Worm (Caenorhabditis elegans) whole organism, young adult: ENCODE results near the gene sul-2.

Source experiments
- B0019.2 ChIP-seq: fragments of 200-800 bp; sonication (Bioruptor generic); conservative IDR thresholded peaks from 2 replicates; pipeline ENCODE4 v1.3.6; 2022; ENCODE audit warnings: missing genetic modification reagents, missing genetic modification characterization, missing compliant biosample characterization
- F10E7.11 ChIP-seq: sonication (generic microtip); optimal IDR thresholded peaks from 2 replicates; lab custom pipeline; 2017; ENCODE audit warnings: mild to moderate bottlenecking, missing genetic modification characterization, moderate library complexity, missing compliant biosample characterization
- F33H1.4 ChIP-seq: fragments of 200-800 bp; sonication (Bioruptor generic); IDR thresholded peaks from 2 replicates; pipeline ENCODE4 v1.3.6; 2022; ENCODE audit warnings: missing genetic modification reagents, missing genetic modification characterization, missing compliant biosample characterization
- F55B11.4 ChIP-seq: sonication (generic microtip); optimal IDR thresholded peaks from 2 replicates; lab custom pipeline; 2016; ENCODE audit warnings: missing compliant biosample characterization, missing genetic modification characterization, borderline replicate concordance; ENCODE audit not compliant: insufficient read depth
- K11D2.4 ChIP-seq: fragments of 200-800 bp; sonication (Bioruptor generic); IDR thresholded peaks from 2 replicates; pipeline ENCODE4 v1.3.6; 2022; ENCODE audit warnings: missing genetic modification reagents, missing genetic modification characterization, missing compliant biosample characterization
- T26A5.8 ChIP-seq: sonication (generic microtip); optimal IDR thresholded peaks from 2 replicates; lab custom pipeline; 2016; ENCODE audit warnings: missing genetic modification characterization, missing compliant biosample characterization
- Y53G8AR.9 ChIP-seq: fragments of 200-800 bp; sonication (Bioruptor generic); conservative IDR thresholded peaks from 2 replicates; pipeline ENCODE4 v1.3.6; 2022; ENCODE audit warnings: missing genetic modification reagents, missing genetic modification characterization, missing compliant biosample characterization
- Y67H2A.10 ChIP-seq: fragments of 200-800 bp; sonication (Bioruptor generic); conservative IDR thresholded peaks from 2 replicates; pipeline ENCODE4 v1.3.6; 2022; ENCODE audit warnings: missing genetic modification reagents, missing genetic modification characterization, missing compliant biosample characterization
- akir-1 ChIP-seq: fragments of 200-800 bp; sonication (Bioruptor generic); optimal IDR thresholded peaks from 2 replicates; lab custom pipeline; 2018; ENCODE audit warnings: mild to moderate bottlenecking, missing genetic modification characterization, moderate library complexity, missing compliant biosample characterization
- aptf-2 ChIP-seq: fragments of 200-800 bp; sonication (Bioruptor generic); conservative IDR thresholded peaks from 2 replicates; pipeline ENCODE4 v1.3.6; 2022; ENCODE audit warnings: missing genetic modification reagents, missing genetic modification characterization, missing compliant biosample characterization
- aptf-3 ChIP-seq: fragments of 200-800 bp; sonication (Bioruptor generic); IDR thresholded peaks from 2 replicates; pipeline ENCODE4 v1.3.6; 2022; ENCODE audit warnings: missing genetic modification characterization, missing compliant biosample characterization
- atf-7 ChIP-seq: sonication (generic microtip); optimal IDR thresholded peaks from 2 replicates; lab custom pipeline; 2017; ENCODE audit warnings: mild to moderate bottlenecking, missing genetic modification characterization, missing compliant biosample characterization
- attf-3 ChIP-seq: fragments of 200-800 bp; sonication (Bioruptor generic); conservative IDR thresholded peaks from 2 replicates; pipeline ENCODE4 v1.3.6; 2022; ENCODE audit warnings: missing genetic modification reagents, missing genetic modification characterization, missing compliant biosample characterization
- ccch-3 ChIP-seq: fragments of 200-800 bp; sonication (Bioruptor generic); optimal IDR thresholded peaks from 2 replicates; lab custom pipeline; 2018; ENCODE audit warnings: mild to moderate bottlenecking, missing genetic modification characterization, missing compliant biosample characterization
- ceh-27 ChIP-seq: fragments of 200-800 bp; sonication (Bioruptor generic); optimal IDR thresholded peaks from 2 replicates; lab custom pipeline; 2018; ENCODE audit warnings: mild to moderate bottlenecking, missing genetic modification characterization, moderate library complexity, missing compliant biosample characterization
- ceh-58 ChIP-seq: fragments of 200-800 bp; sonication (Bioruptor generic); IDR thresholded peaks from 2 replicates; pipeline ENCODE4 v1.3.6; 2022; ENCODE audit warnings: missing genetic modification characterization, missing compliant biosample characterization
- ceh-91 ChIP-seq: fragments of 200-800 bp; sonication (Bioruptor generic); IDR thresholded peaks from 2 replicates; pipeline ENCODE4 v1.3.6; 2022; ENCODE audit warnings: missing genetic modification reagents, missing genetic modification characterization, missing compliant biosample characterization
- dpl-1 ChIP-seq: fragments of 150-350 bp; optimal IDR thresholded peaks from 2 replicates; lab custom pipeline; 2014; ENCODE audit warnings: missing biosample characterization, missing genetic modification reagents, missing genetic modification characterization
- egrh-3 ChIP-seq: fragments of 200-800 bp; sonication (Bioruptor generic); IDR thresholded peaks from 2 replicates; pipeline ENCODE4 v1.3.6; 2022; ENCODE audit warnings: missing genetic modification reagents, missing genetic modification characterization, missing compliant biosample characterization
- hmg-1.2 ChIP-seq: fragments of 200-800 bp; sonication (Bioruptor generic); IDR thresholded peaks from 2 replicates; pipeline ENCODE4 v1.3.6; 2022; ENCODE audit warnings: missing genetic modification reagents, missing genetic modification characterization, missing compliant biosample characterization
- hmg-20 ChIP-seq: fragments of 200-800 bp; sonication (Bioruptor generic); IDR thresholded peaks from 2 replicates; pipeline ENCODE4 v1.3.6; 2022; ENCODE audit warnings: missing genetic modification reagents, missing genetic modification characterization, missing compliant biosample characterization
- lag-1 ChIP-seq: fragments of 200-800 bp; sonication (Bioruptor generic); IDR thresholded peaks from 2 replicates; pipeline ENCODE4 v1.3.6; 2022; ENCODE audit warnings: missing genetic modification reagents, missing genetic modification characterization, missing compliant biosample characterization
- let-526 ChIP-seq: fragments of 200-800 bp; sonication (Bioruptor generic); IDR thresholded peaks from 2 replicates; pipeline ENCODE4 v1.3.6; 2022; ENCODE audit warnings: missing genetic modification reagents, missing genetic modification characterization, missing compliant biosample characterization
- lin-26 ChIP-seq: fragments of 200-800 bp; sonication (Bioruptor generic); IDR thresholded peaks from 2 replicates; pipeline ENCODE4 v1.3.6; 2022; ENCODE audit warnings: missing genetic modification reagents, missing genetic modification characterization, missing compliant biosample characterization
- lsl-1 ChIP-seq: fragments of 200-800 bp; sonication (Bioruptor generic); optimal IDR thresholded peaks from 2 replicates; lab custom pipeline; 2018; ENCODE audit warnings: mild to moderate bottlenecking, missing genetic modification characterization, moderate library complexity, missing compliant biosample characterization
- madf-6 ChIP-seq: fragments of 200-800 bp; sonication (Bioruptor generic); IDR thresholded peaks from 2 replicates; pipeline ENCODE4 v1.3.6; 2022; ENCODE audit warnings: missing genetic modification reagents, missing genetic modification characterization, missing compliant biosample characterization
- mes-4 ChIP-seq: sonication (generic microtip); optimal IDR thresholded peaks from 2 replicates; lab custom pipeline; 2016; ENCODE audit warnings: missing genotype, missing genetic modification characterization, missing compliant biosample characterization
- nfya-2 ChIP-seq: fragments of 200-800 bp; sonication (Bioruptor generic); IDR thresholded peaks from 2 replicates; pipeline ENCODE4 v1.3.6; 2022; ENCODE audit warnings: missing genetic modification reagents, missing genetic modification characterization, missing compliant biosample characterization
- nfyb-1 ChIP-seq: fragments of 200-800 bp; sonication (Bioruptor generic); IDR thresholded peaks from 2 replicates; pipeline ENCODE4 v1.3.6; 2022; ENCODE audit warnings: missing genetic modification reagents, missing genetic modification characterization, missing compliant biosample characterization
- nhr-120 ChIP-seq: fragments of 200-800 bp; sonication (Bioruptor generic); IDR thresholded peaks from 2 replicates; pipeline ENCODE4 v1.3.6; 2022; ENCODE audit warnings: missing genetic modification characterization, missing compliant biosample characterization
- nhr-80 ChIP-seq: sonication (generic microtip); optimal IDR thresholded peaks from 2 replicates; lab custom pipeline; 2016; ENCODE audit warnings: missing genetic modification characterization, missing compliant biosample characterization
- pha-4 ChIP-seq: fragments of 150-350 bp; sonication (generic microtip); optimal IDR thresholded peaks from 2 replicates; lab custom pipeline; 2014; ENCODE audit warnings: missing biosample characterization, missing genetic modification reagents, missing genetic modification characterization
- rcor-1 ChIP-seq: fragments of 200-800 bp; sonication (Bioruptor generic); IDR thresholded peaks from 2 replicates; pipeline ENCODE4 v1.3.6; 2022; ENCODE audit warnings: missing genetic modification reagents, missing genetic modification characterization, missing compliant biosample characterization
- rpc-1 ChIP-seq, 2 experiments: fragments of 150-350 bp in 1 of 2; sonication (generic microtip) in 1 of 2; optimal IDR thresholded peaks; 2 replicates each; lab custom pipeline; 2014 to 2018; ENCODE audit warnings: missing biosample characterization in 1 of 2, missing genetic modification characterization in 1 of 2, missing genetic modification reagents in 1 of 2, missing genotype in 1 of 2
- sdz-38 ChIP-seq: sonication (generic microtip); optimal IDR thresholded peaks from 2 replicates; lab custom pipeline; 2016; ENCODE audit warnings: missing genotype, missing genetic modification characterization, missing compliant biosample characterization
- snpc-1.3 ChIP-seq: sonication (generic microtip); optimal IDR thresholded peaks from 2 replicates; lab custom pipeline; 2017; ENCODE audit warnings: missing genetic modification characterization, mild to moderate bottlenecking, missing compliant biosample characterization, antibody characterized with exemption, moderate library complexity, missing genotype, missing genetic modification reagents; ENCODE audit not compliant: insufficient read depth
- snpc-4 ChIP-seq, 5 experiments: fragments of 150-350 bp in 1 of 5; sonication (generic microtip) in 4 of 5; optimal IDR thresholded peaks; 2 replicates each; lab custom pipeline; 2014 to 2018; ENCODE audit warnings: missing genetic modification characterization in 5 of 5, missing biosample characterization in 3 of 5, antibody characterized with exemption in 2 of 5, mild to moderate bottlenecking in 2 of 5, missing compliant biosample characterization in 2 of 5, missing genotype in 2 of 5, moderate library complexity in 2 of 5, missing genetic modification reagents in 1 of 5
- sptf-2 ChIP-seq: fragments of 200-800 bp; sonication (Bioruptor generic); optimal IDR thresholded peaks from 2 replicates; lab custom pipeline; 2018; ENCODE audit warnings: mild to moderate bottlenecking, missing genetic modification characterization, missing compliant biosample characterization
- unc-130 ChIP-seq: sonication (generic microtip); optimal IDR thresholded peaks from 2 replicates; lab custom pipeline; 2016; ENCODE audit warnings: missing genetic modification reagents, missing genetic modification characterization, missing compliant biosample characterization
- unc-62 ChIP-seq: fragments of 150-350 bp; optimal IDR thresholded peaks from 2 replicates; lab custom pipeline; 2014; ENCODE audit warnings: missing biosample characterization, missing genetic modification reagents, missing genetic modification characterization
- ztf-18 ChIP-seq: sonication (generic microtip); optimal IDR thresholded peaks from 2 replicates; lab custom pipeline; 2016; ENCODE audit warnings: missing genotype, mild to moderate bottlenecking, missing genetic modification characterization, missing compliant biosample characterization
- ztf-25 ChIP-seq: fragments of 200-800 bp; sonication (Bioruptor generic); IDR thresholded peaks from 2 replicates; pipeline ENCODE4 v1.3.6; 2022; ENCODE audit warnings: missing genetic modification reagents, missing genetic modification characterization, missing compliant biosample characterization
- ztf-28 ChIP-seq: fragments of 200-800 bp; sonication (Bioruptor generic); IDR thresholded peaks from 2 replicates; pipeline ENCODE4 v1.3.6; 2022; ENCODE audit warnings: missing genetic modification reagents, missing genetic modification characterization, missing compliant biosample characterization
- ztf-3 ChIP-seq: fragments of 200-800 bp; sonication (Bioruptor generic); optimal IDR thresholded peaks from 2 replicates; lab custom pipeline; 2018; ENCODE audit warnings: mild to moderate bottlenecking, missing genetic modification characterization, missing compliant biosample characterization

The sul-2 gene

DNA sequence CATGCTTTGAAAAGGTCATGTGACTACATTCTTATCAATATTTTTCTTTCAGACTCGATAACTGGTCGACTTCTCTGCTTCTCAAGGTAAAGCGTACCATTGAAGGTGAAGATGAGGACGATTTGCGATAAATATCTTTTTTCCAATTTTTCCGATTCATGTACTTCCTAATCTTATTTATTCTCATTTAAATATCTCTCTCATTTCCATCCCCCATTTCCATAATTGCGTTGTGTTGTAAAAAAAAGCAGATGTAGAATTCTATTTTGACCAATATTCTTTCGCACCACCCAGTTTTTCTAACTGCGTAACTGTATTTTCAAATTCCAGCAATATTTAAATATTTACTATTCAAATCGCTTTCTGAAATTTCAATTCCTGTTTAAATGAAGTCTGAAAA, 24.6 kb upstream of the sul-2 start, which contains the start of gene D1014.4:
Gene D1014.4, plus strand, starts transcription at position 301 of the 400 bp plus-strand sequence.
- TF ChIP-seq nhr-80: peak; percentile 14
- TF ChIP-seq rpc-1 (optimal IDR thresholded peaks at IDR 0.05; lab: Kevin White, UChicago): no peak
- no peak for TF ChIP-seq rpc-1 (tag; optimal IDR thresholded peaks at IDR 0.05; lab: Kevin White, UChicago)
- TF ChIP-seq ztf-28 (GFP tag; lab: Robert Waterston, UW): no peak

DNA sequence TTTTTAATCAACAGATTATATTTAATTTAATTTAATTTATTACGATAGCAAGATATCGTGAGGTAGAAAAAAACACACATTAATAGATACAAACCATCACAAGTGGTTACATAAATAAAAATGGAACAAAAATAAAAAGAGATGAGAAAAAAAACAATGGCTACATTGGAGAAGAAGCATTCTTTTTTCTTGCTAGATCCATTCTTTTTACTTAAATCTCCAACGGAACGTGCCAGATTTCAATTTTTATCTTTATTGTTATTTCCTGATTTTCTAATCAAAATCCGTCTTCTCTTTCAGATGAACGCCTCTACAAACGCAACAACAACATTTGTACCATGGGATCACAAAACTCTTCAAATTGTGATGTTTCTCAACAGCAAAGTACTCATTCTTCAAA, 13.9 kb upstream of the sul-2 start, which contains the start of gene D1014.2:
Gene D1014.2, plus strand, starts transcription at position 301 of the 400 bp plus-strand sequence.
- TF ChIP-seq F55B11.4 (tag; lab: Kevin White, UChicago): no peak
- TF ChIP-seq hmg-20 (GFP tag; lab: Robert Waterston, UW): no peak
- TF ChIP-seq K11D2.4 (GFP tag; lab: Robert Waterston, UW): no peak
- no peak for TF ChIP-seq Y67H2A.10 (GFP tag; lab: Robert Waterston, UW)
- TF ChIP-seq egrh-3 (GFP tag; lab: Robert Waterston, UW): no peak
- no peak for TF ChIP-seq lin-26 (GFP tag; lab: Robert Waterston, UW)
- TF ChIP-seq sdz-38 (tag; lab: Kevin White, UChicago): no peak
- TF ChIP-seq ceh-58 (GFP tag; lab: Robert Waterston, UW): no peak
- no peak for TF ChIP-seq rcor-1 (GFP tag; lab: Robert Waterston, UW)
- TF ChIP-seq nfyb-1: no peak
- TF ChIP-seq B0019.2 (GFP tag; lab: Robert Waterston, UW): no peak
- TF ChIP-seq Y53G8AR.9: no peak
- no peak for TF ChIP-seq dpl-1 (GFP tag; lab: Kevin White, UChicago)
- TF ChIP-seq, all 124 proteins: peak for 0

DNA sequence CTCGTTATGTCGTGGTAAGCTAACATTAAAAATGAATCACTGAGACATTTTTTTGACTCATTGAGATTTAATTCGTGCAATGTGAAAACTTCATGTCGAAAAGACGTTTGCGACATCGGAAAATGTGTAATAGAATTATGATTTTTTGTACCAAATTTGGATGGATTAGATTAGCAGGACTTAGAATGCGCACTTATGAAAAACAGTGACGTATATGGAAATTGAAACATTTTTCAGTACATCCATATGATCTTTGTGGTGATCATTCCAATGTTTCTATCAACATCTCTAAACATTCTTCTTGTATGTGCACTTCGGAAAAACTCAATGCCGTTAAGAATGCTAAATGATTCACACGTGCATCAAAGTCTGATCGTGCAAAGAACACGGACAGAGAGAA, 13.0 kb upstream of the sul-2 start:
- TF ChIP-seq ztf-18 (tag; lab: Kevin White, UChicago) (no peak), madf-6 (GFP tag; lab: Robert Waterston, UW) (no peak), ztf-3 (GFP tag; lab: Kevin White, UChicago) (no peak), ceh-27 (GFP tag; lab: Kevin White, UChicago) (no peak), unc-130 (GFP tag; lab: Kevin White, UChicago) (no peak), T26A5.8 (no peak), atf-7 (no peak), sptf-2 (GFP tag; lab: Kevin White, UChicago) (no peak), snpc-1.3 (no peak), B0019.2 (GFP tag; lab: Robert Waterston, UW) (no peak), akir-1 (GFP tag; lab: Kevin White, UChicago) (no peak), F55B11.4 (tag; lab: Kevin White, UChicago) (no peak), mes-4 (no peak), nfya-2 (no peak)

DNA sequence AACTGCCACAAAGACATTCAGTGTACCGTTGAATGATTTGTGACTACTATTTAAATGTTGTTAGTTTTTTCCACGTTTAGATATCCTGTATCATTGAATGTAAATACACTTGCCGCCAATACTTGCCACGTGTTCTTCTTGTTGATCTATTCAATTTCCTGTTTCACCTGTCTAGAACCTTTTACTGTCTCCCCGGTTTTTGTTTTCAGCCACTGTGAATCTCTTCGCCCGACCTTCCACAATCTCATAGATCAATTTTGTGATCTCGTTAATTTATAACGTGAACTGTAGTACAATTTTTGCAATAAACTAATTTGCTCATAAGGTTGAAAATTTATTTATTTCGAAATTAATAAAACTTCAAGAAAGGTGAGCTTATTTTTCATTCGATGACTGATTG, 12.2 kb upstream of the sul-2 start, which contains the start of gene D1014.13:
Gene D1014.13, plus strand, starts transcription at position 301 of the 400 bp plus-strand sequence.
- TF ChIP-seq ceh-91 (no peak), pha-4 (tag; lab: Kevin White, UChicago) (no peak), ztf-18 (tag; lab: Kevin White, UChicago) (no peak), nhr-120 (GFP tag; lab: Robert Waterston, UW) (no peak), lsl-1 (GFP tag; lab: Kevin White, UChicago) (no peak), hmg-1.2 (GFP tag; lab: Robert Waterston, UW) (no peak), ccch-3 (GFP tag; lab: Kevin White, UChicago) (no peak), aptf-3 (GFP tag; lab: Robert Waterston, UW) (no peak), aptf-2 (no peak), let-526 (GFP tag; lab: Robert Waterston, UW) (no peak), F33H1.4 (no peak), lag-1 (GFP tag; lab: Robert Waterston, UW) (no peak), snpc-4 (GFP tag; optimal IDR thresholded peaks at IDR 0.05; lab: Kevin White, UChicago) (no peak), snpc-4 (tag; optimal IDR thresholded peaks at IDR 0.05; lab: Kevin White, UChicago) (no peak), unc-62 (GFP tag; lab: Kevin White, UChicago) (no peak), B0019.2 (GFP tag; lab: Robert Waterston, UW) (no peak), F10E7.11 (no peak), attf-3 (GFP tag; lab: Robert Waterston, UW) (no peak), ztf-25 (GFP tag; lab: Robert Waterston, UW) (no peak)
